Fruit fly (Drosophila melanogaster): ENCODE data around the gene CG17110.

Gene CG17110

dm6 chr3R:23046529-23046943 is 45.0 kb upstream of the CG17110 start (continued):
- TF ChIP-seq Asciz (GFP tag; optimal IDR thresholded peaks at IDR 0.05) = no peak
- TF ChIP-seq CG30403 (GFP tag; optimal IDR thresholded peaks at IDR 0.05) = peak; percentile 47
- peak; percentile 51; the same call in 1 of the 2 replicates for TF ChIP-seq vvl (GFP tag; IDR thresholded peaks at IDR 0.05)
- TF ChIP-seq CG6654 (GFP tag; optimal IDR thresholded peaks at IDR 0.05) = no peak
- TF ChIP-seq ken (GFP tag; IDR thresholded peaks at IDR 0.05) = peak; percentile 8; the same call in 1 of the 3 replicates
- no peak for TF ChIP-seq CG1024 (GFP tag; IDR thresholded peaks at IDR 0.05)
- TF ChIP-seq CG32772 (GFP tag; IDR thresholded peaks at IDR 0.05) = peak; percentile 54; the same call in 1 of the 2 replicates
- TF ChIP-seq ara (GFP tag; IDR thresholded peaks at IDR 0.05) = no peak
- TF ChIP-seq HLH54F (GFP tag; optimal IDR thresholded peaks at IDR 0.05) = peak; percentile 67
- peak; percentile 65 for TF ChIP-seq row (GFP tag; IDR thresholded peaks at IDR 0.05)
- 0 out of 2 replicates have a peak, but pooled peaks have one; percentile 24 for TF ChIP-seq CG5953 (GFP tag; IDR thresholded peaks at IDR 0.05)
- TF ChIP-seq Xrp1 (GFP tag; IDR thresholded peaks at IDR 0.05) = peak; percentile 31; the same call in 1 of the 2 replicates
- peak; percentile 48; the same call in 1 of the 3 replicates for TF ChIP-seq zfh1 (GFP tag; IDR thresholded peaks at IDR 0.05)
- TF ChIP-seq CG6765 (GFP tag; optimal IDR thresholded peaks at IDR 0.05) = no peak
- TF ChIP-seq fd3F (GFP tag; optimal IDR thresholded peaks at IDR 0.05) = peak; percentile 41
- TF ChIP-seq wdn (GFP tag; IDR thresholded peaks at IDR 0.05) = peak; percentile 44; the same call in 1 of the 2 replicates
- peak; percentile 29; the same call in 1 of the 2 replicates for TF ChIP-seq E2f2 (GFP tag; IDR thresholded peaks at IDR 0.05)
- peak; percentile 61 for TF ChIP-seq CG10366 (GFP tag; IDR thresholded peaks at IDR 0.05)
- no peak for TF ChIP-seq da (GFP tag; optimal IDR thresholded peaks at IDR 0.05)
- TF ChIP-seq Ada2b (GFP tag; IDR thresholded peaks at IDR 0.05) = peak; percentile 55; the same call in 1 of the 2 replicates
- no peak for TF ChIP-seq tin (GFP tag; optimal IDR thresholded peaks at IDR 0.05)
- TF ChIP-seq grau (tag; optimal IDR thresholded peaks at IDR 0.05) = peak; percentile 54
- TF ChIP-seq slbo (GFP tag; IDR thresholded peaks at IDR 0.05) = peak; percentile 82
- TF ChIP-seq ci (GFP tag; IDR thresholded peaks at IDR 0.05) = 0 out of 3 replicates have a peak, but pooled peaks have one; percentile 39
- TF ChIP-seq esg (GFP tag; conservative IDR thresholded peaks at IDR 0.05) = peak; percentile 49
- TF ChIP-seq ase (GFP tag; IDR thresholded peaks at IDR 0.05) = peak; percentile 45; the same call in 1 of the 3 replicates
- TF ChIP-seq ind (GFP tag; optimal IDR thresholded peaks at IDR 0.05) = peak; percentile 37
- TF ChIP-seq CG10543 (GFP tag; optimal IDR thresholded peaks at IDR 0.05) = peak; percentile 4
- no peak for TF ChIP-seq CG12744 (GFP tag; optimal IDR thresholded peaks at IDR 0.05)
- no peak for TF ChIP-seq sima (GFP tag; optimal IDR thresholded peaks at IDR 0.05)
- TF ChIP-seq HHEX (GFP tag; optimal IDR thresholded peaks at IDR 0.05) = peak; percentile 11
- TF ChIP-seq CG10959 (GFP tag; IDR thresholded peaks at IDR 0.05) = no peak
- TF ChIP-seq HmgD (GFP tag; optimal IDR thresholded peaks at IDR 0.05) = no peak
- peak; percentile 38 for TF ChIP-seq seq (GFP tag; IDR thresholded peaks at IDR 0.05)
- peak; percentile 20 for TF ChIP-seq Dek (tag; optimal IDR thresholded peaks at IDR 0.05)
- TF ChIP-seq Lhr (GFP tag; optimal IDR thresholded peaks at IDR 0.05) = no peak
- TF ChIP-seq HLH4C (GFP tag; IDR thresholded peaks at IDR 0.05; ENCODE audit: partially characterized antibody) = no peak
- TF ChIP-seq CG7745 (tag; optimal IDR thresholded peaks at IDR 0.05) = no peak
- TF ChIP-seq zfh2 (GFP tag; optimal IDR thresholded peaks at IDR 0.05) = peak; percentile 70
- no peak for TF ChIP-seq ato (GFP tag; IDR thresholded peaks at IDR 0.05; ENCODE audit: partially characterized antibody)
- no peak for TF ChIP-seq hbn (GFP tag; IDR thresholded peaks at IDR 0.05; ENCODE audit: partially characterized antibody)
- no peak for TF ChIP-seq CG10267 (tag; optimal IDR thresholded peaks at IDR 0.05)
- TF ChIP-seq bab2 (GFP tag; optimal IDR thresholded peaks at IDR 0.05) = peak; percentile 23
- peak; percentile 51 for TF ChIP-seq Sox102F (GFP tag; optimal IDR thresholded peaks at IDR 0.05)
- TF ChIP-seq CG16863 (GFP tag; optimal IDR thresholded peaks at IDR 0.05) = no peak
- TF ChIP-seq CG32532 (GFP tag; IDR thresholded peaks at IDR 0.05) = peak; percentile 84
- no peak for TF ChIP-seq gt (GFP tag; IDR thresholded peaks at IDR 0.05)
- TF ChIP-seq HLHmδ (GFP tag; optimal IDR thresholded peaks at IDR 0.05) = no peak
- 0 out of 3 replicates have a peak, but pooled peaks have one; percentile 32 for TF ChIP-seq CG17361 (GFP tag; IDR thresholded peaks at IDR 0.05)
- TF ChIP-seq CG1603 (tag; optimal IDR thresholded peaks at IDR 0.05) = peak; percentile 7
- TF ChIP-seq CG15601 (tag; optimal IDR thresholded peaks at IDR 0.05) = no peak

Data from whole organism, embryonic.